Fruit fly (Drosophila melanogaster) whole organism, embryonic: ENCODE results near the gene sol.
A peak's percentile ranks its signal among the peaks of the same experiment; 100 is the strongest.

Experiments used
- Aef1 ChIP-seq: fragments of 200-800 bp; sonication (Bioruptor generic); IDR thresholded peaks from 3 replicates; pipeline ENCODE4 v1.3.6; 2022; ENCODE audit warnings: missing biosample characterization, missing genetic modification characterization
- B-H1 ChIP-seq: fragments of 200-800 bp; sonication (Bioruptor generic); IDR thresholded peaks from 3 replicates; pipeline ENCODE4 v1.3.6; 2022; ENCODE audit warnings: missing biosample characterization, missing genetic modification characterization
- B-H2 ChIP-seq: fragments of 200-800 bp; sonication (Bioruptor generic); optimal IDR thresholded peaks from 2 replicates; lab custom pipeline; 2018; ENCODE audit warnings: missing biosample characterization, mild to moderate bottlenecking, missing genetic modification characterization
- Bdp1 ChIP-seq: fragments of 200-800 bp; sonication (Bioruptor generic); optimal IDR thresholded peaks from 3 replicates; lab custom pipeline; 2016; ENCODE audit warnings: missing biosample characterization, missing genetic modification characterization
- Blimp-1 ChIP-seq: fragments of 200-800 bp; sonication (Bioruptor generic); optimal IDR thresholded peaks from 3 replicates; lab custom pipeline; 2018; ENCODE audit warnings: missing biosample characterization, missing genetic modification characterization, mild to moderate bottlenecking, moderate library complexity, missing genetic modification reagents
- CG11723 ChIP-seq: fragments of 200-800 bp; sonication (Bioruptor generic); optimal IDR thresholded peaks from 2 replicates; lab custom pipeline; 2017; ENCODE audit warnings: missing biosample characterization, mild to moderate bottlenecking, missing genetic modification characterization
- CG12155 ChIP-seq: fragments of 200-800 bp; sonication (Bioruptor generic); optimal IDR thresholded peaks from 3 replicates; lab custom pipeline; 2016; ENCODE audit warnings: missing biosample characterization, missing genetic modification characterization
- CG13624 ChIP-seq: fragments of 200-800 bp; sonication (Bioruptor generic); optimal IDR thresholded peaks from 2 replicates; lab custom pipeline; 2016; ENCODE audit warnings: missing biosample characterization, missing genetic modification characterization
- CG14667 ChIP-seq: fragments of 200-800 bp; sonication (Bioruptor generic); IDR thresholded peaks from 2 replicates; pipeline ENCODE4 v1.3.6; 2022; ENCODE audit warnings: missing biosample characterization, missing genetic modification characterization
- CG15479 ChIP-seq: fragments of 200-800 bp; sonication (Bioruptor generic); optimal IDR thresholded peaks from 3 replicates; lab custom pipeline; 2019; ENCODE audit warnings: missing biosample characterization, mild to moderate bottlenecking, missing genetic modification characterization, moderate library complexity
- CG1602 ChIP-seq: fragments of 200-800 bp; sonication (Bioruptor generic); optimal IDR thresholded peaks from 3 replicates; lab custom pipeline; 2016; ENCODE audit warnings: missing biosample characterization, missing genetic modification characterization
- CG17186 ChIP-seq: fragments of 200-800 bp; sonication (Bioruptor generic); optimal IDR thresholded peaks from 3 replicates; lab custom pipeline; 2017; ENCODE audit warnings: missing biosample characterization, missing genetic modification reagents, missing genetic modification characterization
- CG17802 ChIP-seq: fragments of 200-800 bp; sonication (Bioruptor generic); optimal IDR thresholded peaks from 2 replicates; lab custom pipeline; 2018; ENCODE audit warnings: missing biosample characterization, mild to moderate bottlenecking, missing genetic modification characterization, moderate library complexity
- CG18011 ChIP-seq: fragments of 200-800 bp; sonication (Bioruptor generic); optimal IDR thresholded peaks from 2 replicates; lab custom pipeline; 2017; ENCODE audit warnings: missing biosample characterization, missing genetic modification characterization, mild to moderate bottlenecking, moderate library complexity, missing genotype
- CG2678 ChIP-seq: fragments of 200-800 bp; sonication (Bioruptor generic); optimal IDR thresholded peaks from 3 replicates; lab custom pipeline; 2019; ENCODE audit warnings: missing biosample characterization, mild to moderate bottlenecking, missing genetic modification characterization, moderate library complexity
- CG32767 ChIP-seq: fragments of 200-800 bp; sonication (Bioruptor generic); IDR thresholded peaks from 2 replicates; pipeline ENCODE4 v1.3.6; 2022; ENCODE audit warnings: missing biosample characterization, missing genetic modification characterization
- CG42726 ChIP-seq: fragments of 200-800 bp; sonication (Bioruptor generic); IDR thresholded peaks from 2 replicates; pipeline ENCODE4 v1.3.6; 2022; ENCODE audit warnings: missing biosample characterization, missing genetic modification characterization; ENCODE audit not compliant: partially characterized antibody
- CG4328 ChIP-seq: fragments of 200-800 bp; sonication (Bioruptor generic); optimal IDR thresholded peaks from 3 replicates; lab custom pipeline; 2017; ENCODE audit warnings: missing biosample characterization, missing genetic modification reagents, missing genetic modification characterization
- CG6791 ChIP-seq: fragments of 200-800 bp; sonication (Bioruptor generic); IDR thresholded peaks from 3 replicates; pipeline ENCODE4 v1.3.6; 2022; ENCODE audit warnings: missing biosample characterization, missing genetic modification characterization; ENCODE audit not compliant: partially characterized antibody
- CG7271 ChIP-seq: fragments of 200-800 bp; sonication (Bioruptor generic); optimal IDR thresholded peaks from 2 replicates; lab custom pipeline; 2018; ENCODE audit warnings: missing biosample characterization, mild to moderate bottlenecking, missing genetic modification characterization, moderate library complexity
- CG8290 ChIP-seq, 3 experiments: fragments of 200-800 bp; sonication (Bioruptor generic); optimal IDR thresholded peaks; 2 replicates each; lab custom pipeline; 2016 to 2019; ENCODE audit warnings: missing biosample characterization in 3 of 3, missing genetic modification characterization in 3 of 3, mild to moderate bottlenecking in 2 of 3, moderate library complexity in 1 of 3
- CG9797 ChIP-seq: fragments of 200-800 bp; sonication (Bioruptor generic); optimal IDR thresholded peaks from 3 replicates; lab custom pipeline; 2018; ENCODE audit warnings: missing biosample characterization, mild to moderate bottlenecking, missing genetic modification characterization
- CHES-1-like ChIP-seq: fragments of 200-800 bp; sonication (Bioruptor generic); optimal IDR thresholded peaks from 2 replicates; lab custom pipeline; 2016; ENCODE audit warnings: missing biosample characterization, missing genetic modification characterization
- Dfd ChIP-seq, 2 experiments: fragments of >200 bp; optimal IDR thresholded peaks; 2 replicates each; lab custom pipeline; 2017; ENCODE audit warnings: missing biosample characterization in 2 of 2, missing genetic modification characterization in 2 of 2
- Dll ChIP-seq: fragments of 200-800 bp; sonication (Bioruptor generic); IDR thresholded peaks from 4 replicates; pipeline ENCODE4 v1.3.6; 2022; ENCODE audit warnings: missing biosample characterization, missing genetic modification characterization; ENCODE audit not compliant: partially characterized antibody
- Fer1 ChIP-seq: fragments of 200-800 bp; sonication (Bioruptor generic); optimal IDR thresholded peaks from 2 replicates; lab custom pipeline; 2017; ENCODE audit warnings: missing biosample characterization, mild to moderate bottlenecking, missing genetic modification characterization
- Lhr ChIP-seq: fragments of 200-800 bp; sonication (Bioruptor generic); optimal IDR thresholded peaks from 3 replicates; lab custom pipeline; 2017; ENCODE audit warnings: mild to moderate bottlenecking, missing biosample characterization, missing genetic modification reagents, missing genetic modification characterization
- NC2β ChIP-seq: fragments of 200-800 bp; sonication (Bioruptor generic); optimal IDR thresholded peaks from 2 replicates; lab custom pipeline; 2016; ENCODE audit warnings: missing biosample characterization, missing genetic modification characterization
- Oli ChIP-seq: fragments of 200-800 bp; sonication (Bioruptor generic); optimal IDR thresholded peaks from 2 replicates; lab custom pipeline; 2018; ENCODE audit warnings: missing biosample characterization, mild to moderate bottlenecking, missing genetic modification characterization, moderate library complexity
- Rx ChIP-seq: fragments of 200-800 bp; sonication (Bioruptor generic); IDR thresholded peaks from 2 replicates; pipeline ENCODE4 v1.3.6; 2022; ENCODE audit warnings: missing biosample characterization, missing genetic modification characterization
- Ssrp ChIP-seq: fragments of 200-800 bp; sonication (Bioruptor generic); optimal IDR thresholded peaks from 2 replicates; lab custom pipeline; 2018; ENCODE audit warnings: missing biosample characterization, mild to moderate bottlenecking, missing genetic modification characterization, moderate library complexity
- YL-1 ChIP-seq: fragments of 200-800 bp; sonication (Bioruptor generic); optimal IDR thresholded peaks from 3 replicates; lab custom pipeline; 2017; ENCODE audit warnings: missing biosample characterization, mild to moderate bottlenecking, missing genetic modification characterization
- ab ChIP-seq: fragments of 200-800 bp; sonication (Bioruptor generic); optimal IDR thresholded peaks from 2 replicates; lab custom pipeline; 2016; ENCODE audit warnings: missing biosample characterization, missing genetic modification characterization
- bbx ChIP-seq: fragments of 200-800 bp; sonication (Bioruptor generic); IDR thresholded peaks from 2 replicates; pipeline ENCODE4 v1.3.6; 2022; ENCODE audit warnings: missing biosample characterization, missing genetic modification characterization; ENCODE audit not compliant: partially characterized antibody
- chn ChIP-seq: fragments of 200-800 bp; sonication (Bioruptor generic); optimal IDR thresholded peaks from 2 replicates; lab custom pipeline; 2016; ENCODE audit warnings: missing biosample characterization, missing genetic modification characterization
- danr ChIP-seq: fragments of 200-800 bp; sonication (Bioruptor generic); IDR thresholded peaks from 2 replicates; pipeline ENCODE4 v1.3.6; 2022; ENCODE audit warnings: missing biosample characterization, missing genetic modification characterization
- her ChIP-seq: fragments of 200-800 bp; sonication (Bioruptor generic); optimal IDR thresholded peaks from 2 replicates; lab custom pipeline; 2016; ENCODE audit warnings: missing biosample characterization, missing genetic modification characterization
- kay ChIP-seq: fragments of 200-800 bp; sonication (Bioruptor generic); optimal IDR thresholded peaks from 2 replicates; lab custom pipeline; 2016; ENCODE audit warnings: missing biosample characterization, missing genetic modification characterization
- lab ChIP-seq: fragments of 200-800 bp; sonication (Bioruptor generic); optimal IDR thresholded peaks from 3 replicates; lab custom pipeline; 2017; ENCODE audit warnings: missing biosample characterization, missing genetic modification characterization, mild to moderate bottlenecking, moderate library complexity, missing genetic modification reagents
- lola ChIP-seq, 3 experiments: fragments of >200 bp in 2 of 3; fragments of 200-800 bp in 1 of 3; sonication (Bioruptor generic) in 1 of 3; optimal IDR thresholded peaks; 2 replicates each; lab custom pipeline; 2017 to 2019; ENCODE audit warnings: missing biosample characterization in 3 of 3, missing genetic modification characterization in 3 of 3, mild to moderate bottlenecking in 1 of 3, moderate library complexity in 1 of 3
- luna ChIP-seq: fragments of 200-800 bp; sonication (Bioruptor generic); optimal IDR thresholded peaks from 2 replicates; lab custom pipeline; 2016; ENCODE audit warnings: missing biosample characterization, missing genetic modification characterization
- nmo ChIP-seq: fragments of 200-800 bp; sonication (Bioruptor generic); optimal IDR thresholded peaks from 2 replicates; lab custom pipeline; 2018; ENCODE audit warnings: missing biosample characterization, mild to moderate bottlenecking, missing genetic modification characterization, moderate library complexity
- onecut ChIP-seq: fragments of 200-800 bp; sonication (Bioruptor generic); IDR thresholded peaks from 2 replicates; pipeline ENCODE4 v1.3.6; 2022; ENCODE audit warnings: missing biosample characterization, missing genetic modification characterization
- pho ChIP-seq: fragments of 200-800 bp; sonication (Bioruptor generic); optimal IDR thresholded peaks from 2 replicates; lab custom pipeline; 2016; ENCODE audit warnings: missing biosample characterization, missing genetic modification characterization
- phol ChIP-seq: fragments of 200-800 bp; sonication (Bioruptor generic); optimal IDR thresholded peaks from 3 replicates; lab custom pipeline; 2018; ENCODE audit warnings: missing biosample characterization, mild to moderate bottlenecking, missing genetic modification characterization, moderate library complexity
- sima ChIP-seq: fragments of 200-800 bp; sonication (Bioruptor generic); optimal IDR thresholded peaks from 2 replicates; lab custom pipeline; 2016; ENCODE audit warnings: missing biosample characterization, missing genetic modification characterization
- tup ChIP-seq: fragments of 200-800 bp; sonication (Bioruptor generic); optimal IDR thresholded peaks from 2 replicates; lab custom pipeline; 2016; ENCODE audit warnings: missing biosample characterization, mild to moderate bottlenecking, missing genetic modification characterization, moderate library complexity
- vfl ChIP-seq: fragments of 200-800 bp; sonication (Bioruptor generic); optimal IDR thresholded peaks from 2 replicates; lab custom pipeline; 2016; ENCODE audit warnings: missing biosample characterization, missing genetic modification characterization
- yki ChIP-seq: fragments of >200 bp; optimal IDR thresholded peaks from 3 replicates; lab custom pipeline; 2018
- zen2 ChIP-seq: fragments of 200-800 bp; sonication (Bioruptor generic); IDR thresholded peaks from 3 replicates; pipeline ENCODE4 v1.3.6; 2022; ENCODE audit warnings: missing biosample characterization, missing genetic modification characterization; ENCODE audit not compliant: partially characterized antibody

The sol gene

DNA sequence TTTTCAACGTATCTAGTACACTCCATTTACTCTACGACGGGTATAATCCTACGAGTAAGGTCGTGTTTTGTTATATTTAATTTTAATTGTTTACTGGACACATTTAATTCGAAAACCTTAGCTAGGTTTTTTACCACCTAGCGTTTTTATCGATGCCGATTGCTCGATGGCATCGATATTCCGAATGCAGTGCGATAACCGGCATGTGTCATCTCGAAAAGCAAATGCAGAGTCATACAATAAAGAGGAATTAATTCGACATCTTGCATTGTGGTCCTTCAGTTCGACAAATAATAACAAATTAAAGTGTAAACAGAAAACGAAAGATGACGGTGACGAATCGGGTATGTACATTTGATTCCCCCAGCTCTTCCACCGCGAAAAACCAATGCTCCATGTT lies 34.2 kb upstream of the sol start, which contains the start of gene Rpt6 (continued):
- no peak for TF ChIP-seq CG18011 (GFP tag; lab: Kevin White, UChicago)
- TF ChIP-seq Ssrp, result no peak
- no peak for TF ChIP-seq tup (GFP tag; lab: Kevin White, UChicago)
- TF ChIP-seq Lhr (GFP tag; lab: Kevin White, UChicago), result no peak
- no peak for TF ChIP-seq CG14667 (GFP tag; lab: Robert Waterston, UW)
- TF ChIP-seq CG6791 (GFP tag; lab: Robert Waterston, UW), result peak; percentile 86
- no peak for TF ChIP-seq Oli (tag; lab: Kevin White, UChicago)
- TF ChIP-seq pho (GFP tag; lab: Kevin White, UChicago), result peak; percentile 10
- TF ChIP-seq B-H2 (GFP tag; lab: Kevin White, UChicago), result peak; percentile 18
- no peak for TF ChIP-seq sima
- no peak for TF ChIP-seq CG4328 (GFP tag; lab: Kevin White, UChicago)
- peak; percentile 10 for TF ChIP-seq CG13624
- no peak for TF ChIP-seq Aef1 (GFP tag; lab: Robert Waterston, UW)
- peak; percentile 44; the same call in 1 of the 2 replicates for TF ChIP-seq CG42726 (GFP tag; lab: Robert Waterston, UW)
- TF ChIP-seq Rx, result no peak
- no peak for TF ChIP-seq NC2β
- no peak for TF ChIP-seq Bdp1 (GFP tag; lab: Kevin White, UChicago)
- TF ChIP-seq CG8290 (GFP tag; optimal IDR thresholded peaks at IDR 0.05; lab: Kevin White, UChicago), result no peak
- peak in 1 of 2 experiments; percentile 64 for TF ChIP-seq CG8290 (tag; optimal IDR thresholded peaks at IDR 0.05; lab: Kevin White, UChicago)
- TF ChIP-seq vfl (GFP tag; lab: Kevin White, UChicago), result no peak
- no peak for TF ChIP-seq Blimp-1 (GFP tag; lab: Kevin White, UChicago)
- no peak for TF ChIP-seq ab (GFP tag; lab: Kevin White, UChicago)
- peak; percentile 31 for TF ChIP-seq nmo (GFP tag; lab: Kevin White, UChicago)
- TF ChIP-seq CG9797 (GFP tag; lab: Kevin White, UChicago), result no peak
- TF ChIP-seq onecut (GFP tag; lab: Robert Waterston, UW), result no peak
- no peak for TF ChIP-seq CG15479 (GFP tag; lab: Kevin White, UChicago)
- TF ChIP-seq CG17186 (GFP tag; lab: Kevin White, UChicago), result no peak
- TF ChIP-seq CG7271 (tag; lab: Kevin White, UChicago), result no peak
- no peak for TF ChIP-seq her (GFP tag; lab: Kevin White, UChicago)
- TF ChIP-seq CG2678 (tag; lab: Kevin White, UChicago), result no peak
- TF ChIP-seq bbx (GFP tag; lab: Robert Waterston, UW), result peak; percentile 77
- TF ChIP-seq yki (lab: Kevin White, UChicago), result no peak
- TF ChIP-seq chn (GFP tag; lab: Kevin White, UChicago), result no peak
- TF ChIP-seq CG32767, result no peak
- no peak for TF ChIP-seq B-H1
- TF ChIP-seq danr (GFP tag; lab: Robert Waterston, UW), result no peak
- peak; percentile 26 for TF ChIP-seq YL-1 (GFP tag; lab: Kevin White, UChicago)
- peak; percentile 12 for TF ChIP-seq kay (GFP tag; lab: Kevin White, UChicago)
- TF ChIP-seq CG11723 (GFP tag; lab: Kevin White, UChicago), result no peak
- no peak for TF ChIP-seq lola (GFP tag; optimal IDR thresholded peaks at IDR 0.05; lab: Kevin White, UChicago)
- TF ChIP-seq zen2 (GFP tag; lab: Robert Waterston, UW), result peak; percentile 66; the same call in 1 of the 3 replicates
- TF ChIP-seq lab (GFP tag; lab: Kevin White, UChicago), result no peak
- peak; percentile 74 for TF ChIP-seq Dll (GFP tag; lab: Robert Waterston, UW)
- no peak for TF ChIP-seq Dfd (GFP tag; optimal IDR thresholded peaks at IDR 0.05; lab: Kevin White, UChicago)
- TF ChIP-seq luna (GFP tag; lab: Kevin White, UChicago), result no peak
- no peak for TF ChIP-seq Fer1
- no peak for TF ChIP-seq CG1602 (GFP tag; lab: Kevin White, UChicago)
- TF ChIP-seq CG17802, result no peak
- TF ChIP-seq CG12155 (GFP tag; lab: Kevin White, UChicago), result no peak
- peak; percentile 47 for TF ChIP-seq phol (tag; lab: Kevin White, UChicago)
- peak; percentile 14 for TF ChIP-seq CHES-1-like (GFP tag; lab: Kevin White, UChicago)
